Fruit fly (Drosophila melanogaster): ENCODE data around the gene anchor.

DNA sequence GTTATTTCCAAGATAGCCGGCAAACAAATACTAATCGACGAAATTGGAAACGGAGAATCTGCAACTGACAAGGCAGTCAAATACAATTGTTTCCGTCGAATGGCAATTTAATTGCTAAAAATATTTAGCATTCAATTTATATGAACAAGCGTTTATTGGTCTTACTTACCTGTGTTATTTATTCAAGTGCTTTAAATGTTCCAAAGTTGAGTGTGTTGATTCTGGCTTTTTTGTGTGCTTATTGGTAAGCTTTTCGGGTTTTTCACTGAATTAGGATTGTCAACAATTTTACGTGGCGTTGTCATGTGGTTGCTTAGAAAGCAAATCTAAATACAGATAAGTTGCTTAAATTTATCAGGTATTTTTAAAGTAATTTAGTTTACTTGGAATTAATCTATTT is 50.1 kb downstream of the anchor start:
- TF ChIP-seq Dll (optimal IDR thresholded peaks at IDR 0.05) (no peak), psq (optimal IDR thresholded peaks at IDR 0.05) (no peak), usp (GFP tag; optimal IDR thresholded peaks at IDR 0.05) (no peak), EcR (GFP tag; optimal IDR thresholded peaks at IDR 0.05) (no peak), CG8478 (optimal IDR thresholded peaks at IDR 0.05) (no peak), pan (optimal IDR thresholded peaks at IDR 0.05) (no peak)

Data from whole organism.